Worm (Caenorhabditis elegans) whole organism, mixed stage, embryonic: ENCODE results near the gene ZC302.3.

Source experiments
- lin-13 ChIP-seq: fragments of 150-350 bp; optimal IDR thresholded peaks from 2 replicates; lab custom pipeline; 2014; ENCODE audit warnings: missing biosample characterization, missing genetic modification characterization
- mab-5 ChIP-seq: fragments of 150-350 bp; optimal IDR thresholded peaks from 2 replicates; lab custom pipeline; 2014; ENCODE audit warnings: missing biosample characterization, missing genetic modification characterization
- mep-1 ChIP-seq: fragments of 150-350 bp; optimal IDR thresholded peaks from 2 replicates; lab custom pipeline; 2017; ENCODE audit warnings: missing biosample characterization, missing genetic modification reagents, missing genetic modification characterization, inconsistent platforms
- nhr-12 ChIP-seq: fragments of 150-350 bp; optimal IDR thresholded peaks from 2 replicates; lab custom pipeline; 2014; ENCODE audit warnings: missing biosample characterization, missing genetic modification characterization
- nhr-2 ChIP-seq: fragments of 150-350 bp; optimal IDR thresholded peaks from 2 replicates; lab custom pipeline; 2014; ENCODE audit warnings: missing biosample characterization, missing genetic modification characterization
- nhr-28 ChIP-seq: fragments of 150-350 bp; optimal IDR thresholded peaks from 2 replicates; lab custom pipeline; 2014; ENCODE audit warnings: missing biosample characterization, missing genetic modification characterization
- snpc-4 ChIP-seq: fragments of 150-350 bp; optimal IDR thresholded peaks from 2 replicates; lab custom pipeline; 2014; ENCODE audit warnings: missing biosample characterization, missing genetic modification characterization
- tbx-8 ChIP-seq: fragments of 200-800 bp; sonication (Bioruptor generic); optimal IDR thresholded peaks from 2 replicates; lab custom pipeline; 2018; ENCODE audit warnings: mild to moderate bottlenecking, missing genetic modification characterization, moderate library complexity, missing compliant biosample characterization
- unc-39 ChIP-seq: fragments of 150-350 bp; optimal IDR thresholded peaks from 2 replicates; lab custom pipeline; 2014; ENCODE audit warnings: missing biosample characterization, missing genetic modification characterization
- unc-62 ChIP-seq: fragments of 150-350 bp; optimal IDR thresholded peaks from 2 replicates; lab custom pipeline; 2014; ENCODE audit warnings: missing biosample characterization, missing genetic modification reagents, missing genetic modification characterization

DNA sequence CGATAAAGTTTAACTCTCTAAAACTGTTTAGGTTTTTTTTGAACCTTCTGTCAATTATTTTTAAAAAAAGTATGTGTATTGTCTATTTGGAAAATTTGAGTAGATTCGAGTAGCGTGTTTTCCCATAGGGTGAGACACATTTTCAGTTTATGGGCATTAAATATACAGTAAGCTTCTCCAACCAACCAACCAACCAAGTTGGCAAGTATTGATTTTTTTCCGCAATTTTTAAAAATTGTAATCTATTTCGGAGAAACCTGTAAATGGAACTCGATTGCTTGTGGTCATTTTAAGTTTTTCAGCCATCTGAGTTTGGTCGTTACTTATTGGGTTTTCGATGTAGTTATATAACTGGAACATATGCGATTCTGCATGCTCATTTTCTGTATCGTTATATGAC lies 3.8 kb upstream of the ZC302.3 start, which contains the start of gene srj-21:
- no peak for TF ChIP-seq nhr-12 (tag; lab: Kevin White, UChicago)
- TF ChIP-seq unc-39: no peak
- TF ChIP-seq mab-5 (tag; lab: Kevin White, UChicago): no peak
- no peak for TF ChIP-seq lin-13 (tag; lab: Kevin White, UChicago)
- no peak for TF ChIP-seq unc-62 (GFP tag; lab: Kevin White, UChicago)
- no peak for TF ChIP-seq nhr-2 (tag; lab: Kevin White, UChicago)
- no peak for TF ChIP-seq snpc-4 (tag; lab: Kevin White, UChicago)
- no peak for TF ChIP-seq tbx-8
- no peak for TF ChIP-seq nhr-28 (tag; lab: Kevin White, UChicago)
- TF ChIP-seq mep-1 (tag; lab: Kevin White, UChicago): no peak
